Fruit fly (Drosophila melanogaster) whole organism, embryonic: ENCODE measurements around the gene CG12728.

Experiments used
- Adf1 ChIP-seq: fragments of 200-800 bp; sonication (Bioruptor generic); IDR thresholded peaks from 2 replicates; pipeline ENCODE4 v1.3.6; 2022; ENCODE audit warnings: missing biosample characterization, missing genetic modification characterization
- Antp ChIP-seq: fragments of 200-800 bp; sonication (Bioruptor generic); optimal IDR thresholded peaks from 3 replicates; lab custom pipeline; 2016; ENCODE audit warnings: missing biosample characterization, missing genetic modification characterization
- Bdp1 ChIP-seq: fragments of 200-800 bp; sonication (Bioruptor generic); optimal IDR thresholded peaks from 3 replicates; lab custom pipeline; 2016; ENCODE audit warnings: missing biosample characterization, missing genetic modification characterization
- CG11085 ChIP-seq: fragments of 200-800 bp; sonication (Bioruptor generic); IDR thresholded peaks from 2 replicates; pipeline ENCODE4 v1.3.6; 2022; ENCODE audit warnings: missing biosample characterization, missing genetic modification characterization
- CG11398 ChIP-seq: fragments of 200-800 bp; sonication (Bioruptor generic); optimal IDR thresholded peaks from 2 replicates; lab custom pipeline; 2016; ENCODE audit warnings: missing biosample characterization, missing genetic modification characterization
- CG1233 ChIP-seq: fragments of 200-800 bp; sonication (Bioruptor generic); optimal IDR thresholded peaks from 4 replicates; lab custom pipeline; 2018; ENCODE audit warnings: missing biosample characterization, mild to moderate bottlenecking, missing genetic modification characterization
- CG12769 ChIP-seq: fragments of 200-800 bp; sonication (Bioruptor generic); optimal IDR thresholded peaks from 2 replicates; lab custom pipeline; 2019; ENCODE audit warnings: missing biosample characterization, mild to moderate bottlenecking, missing genetic modification characterization, moderate library complexity
- CG13123 ChIP-seq: fragments of 200-800 bp; sonication (Bioruptor generic); optimal IDR thresholded peaks from 2 replicates; lab custom pipeline; 2016; ENCODE audit warnings: missing biosample characterization, missing genetic modification characterization
- CG13287 ChIP-seq: fragments of 200-800 bp; sonication (Bioruptor generic); IDR thresholded peaks from 2 replicates; pipeline ENCODE4 v1.3.6; 2022; ENCODE audit warnings: missing biosample characterization, missing genetic modification characterization; ENCODE audit not compliant: partially characterized antibody
- CG13894 ChIP-seq: fragments of 200-800 bp; sonication (Bioruptor generic); optimal IDR thresholded peaks from 3 replicates; lab custom pipeline; 2018; ENCODE audit warnings: missing biosample characterization, mild to moderate bottlenecking, missing genetic modification characterization, moderate library complexity
- CG17802 ChIP-seq: fragments of 200-800 bp; sonication (Bioruptor generic); optimal IDR thresholded peaks from 2 replicates; lab custom pipeline; 2018; ENCODE audit warnings: missing biosample characterization, mild to moderate bottlenecking, missing genetic modification characterization, moderate library complexity
- CG17912 ChIP-seq: fragments of 200-800 bp; sonication (Bioruptor generic); optimal IDR thresholded peaks from 2 replicates; lab custom pipeline; 2018; ENCODE audit warnings: missing biosample characterization, mild to moderate bottlenecking, missing genetic modification characterization
- CG2129 ChIP-seq: fragments of 200-800 bp; sonication (Bioruptor generic); IDR thresholded peaks from 2 replicates; pipeline ENCODE4 v1.3.6; 2022; ENCODE audit warnings: missing biosample characterization, missing genetic modification characterization; ENCODE audit not compliant: partially characterized antibody
- CG30403 ChIP-seq: fragments of 200-800 bp; sonication (Bioruptor generic); optimal IDR thresholded peaks from 3 replicates; lab custom pipeline; 2016; ENCODE audit warnings: missing biosample characterization, missing genetic modification characterization
- CG32772 ChIP-seq: fragments of 200-800 bp; sonication (Bioruptor generic); IDR thresholded peaks from 2 replicates; pipeline ENCODE4 v1.3.6; 2022; ENCODE audit warnings: missing biosample characterization, missing genetic modification characterization
- CG3847 ChIP-seq: fragments of 200-800 bp; sonication (Bioruptor generic); IDR thresholded peaks from 2 replicates; pipeline ENCODE4 v1.3.6; 2022; ENCODE audit warnings: missing biosample characterization, missing genetic modification characterization
- CG3995 ChIP-seq: fragments of 200-800 bp; sonication (Bioruptor generic); optimal IDR thresholded peaks from 3 replicates; lab custom pipeline; 2016; ENCODE audit warnings: missing biosample characterization, missing genetic modification characterization
- CG7745 ChIP-seq: fragments of 200-800 bp; sonication (Bioruptor generic); optimal IDR thresholded peaks from 2 replicates; lab custom pipeline; 2018; ENCODE audit warnings: missing biosample characterization, mild to moderate bottlenecking, missing genetic modification characterization, moderate library complexity
- CG9437 ChIP-seq: fragments of 200-800 bp; sonication (Bioruptor generic); optimal IDR thresholded peaks from 2 replicates; lab custom pipeline; 2018; ENCODE audit warnings: missing biosample characterization, mild to moderate bottlenecking, missing genetic modification characterization
- D19B ChIP-seq: fragments of 200-800 bp; sonication (Bioruptor generic); optimal IDR thresholded peaks from 2 replicates; lab custom pipeline; 2017; ENCODE audit warnings: missing biosample characterization, mild to moderate bottlenecking, missing genetic modification characterization
- Deaf1 ChIP-seq: fragments of 200-800 bp; optimal IDR thresholded peaks from 3 replicates; lab custom pipeline; 2019; ENCODE audit warnings: missing biosample characterization, mild to moderate bottlenecking, missing genetic modification characterization, moderate library complexity
- Hmx ChIP-seq: fragments of 200-800 bp; sonication (Bioruptor generic); optimal IDR thresholded peaks from 2 replicates; lab custom pipeline; 2016; ENCODE audit warnings: missing biosample characterization, missing genetic modification characterization
- Hr3 ChIP-seq: fragments of 200-800 bp; sonication (Bioruptor generic); optimal IDR thresholded peaks from 3 replicates; lab custom pipeline; 2016; ENCODE audit warnings: missing biosample characterization, missing genetic modification characterization
- Hr51 ChIP-seq, 2 experiments: fragments of 200-800 bp; sonication (Bioruptor generic); optimal IDR thresholded peaks; 2 replicates in 1 of 2; 3 replicates in 1 of 2; lab custom pipeline; 2016 to 2018; ENCODE audit warnings: missing biosample characterization in 2 of 2, missing genetic modification characterization in 2 of 2, mild to moderate bottlenecking in 1 of 2, moderate library complexity in 1 of 2
- Mrtf ChIP-seq: fragments of 200-800 bp; sonication (Bioruptor generic); IDR thresholded peaks from 3 replicates; pipeline ENCODE4 v1.3.6; 2022; ENCODE audit warnings: missing biosample characterization, missing genetic modification characterization
- NC2α ChIP-seq: fragments of 200-800 bp; sonication (Bioruptor generic); optimal IDR thresholded peaks from 2 replicates; lab custom pipeline; 2016; ENCODE audit warnings: missing biosample characterization, missing genetic modification characterization
- Pdp1 ChIP-seq, 2 experiments: fragments of 200-800 bp; sonication (Bioruptor generic); optimal IDR thresholded peaks; 3 replicates each; lab custom pipeline; 2016; ENCODE audit warnings: missing biosample characterization in 2 of 2, missing genetic modification characterization in 2 of 2, mild to moderate bottlenecking in 1 of 2, moderate library complexity in 1 of 2
- Ravus ChIP-seq: fragments of 200-800 bp; sonication (Bioruptor generic); IDR thresholded peaks from 2 replicates; pipeline ENCODE4 v1.3.6; 2022; ENCODE audit warnings: missing biosample characterization, missing genetic modification characterization
- Rx ChIP-seq: fragments of 200-800 bp; sonication (Bioruptor generic); IDR thresholded peaks from 2 replicates; pipeline ENCODE4 v1.3.6; 2022; ENCODE audit warnings: missing biosample characterization, missing genetic modification characterization
- Side ChIP-seq: fragments of 200-800 bp; sonication (Bioruptor generic); optimal IDR thresholded peaks from 2 replicates; lab custom pipeline; 2016; ENCODE audit warnings: missing biosample characterization, missing genetic modification characterization
- Sox102F ChIP-seq: fragments of 200-800 bp; sonication (Bioruptor generic); optimal IDR thresholded peaks from 2 replicates; lab custom pipeline; 2018; ENCODE audit warnings: missing biosample characterization, mild to moderate bottlenecking, missing genetic modification characterization, moderate library complexity
- ap ChIP-seq: fragments of 200-800 bp; sonication (Bioruptor generic); IDR thresholded peaks from 2 replicates; pipeline ENCODE4 v1.3.6; 2022; ENCODE audit warnings: missing biosample characterization, missing genetic modification characterization
- chinmo ChIP-seq: fragments of 200-800 bp; sonication (Bioruptor generic); IDR thresholded peaks from 4 replicates; pipeline ENCODE4 v1.3.6; 2022; ENCODE audit warnings: missing biosample characterization, missing genetic modification characterization; ENCODE audit not compliant: partially characterized antibody
- emc ChIP-seq: fragments of 200-800 bp; sonication (Bioruptor generic); optimal IDR thresholded peaks from 2 replicates; lab custom pipeline; 2016; ENCODE audit warnings: missing biosample characterization, missing genetic modification characterization
- ems ChIP-seq: fragments of 200-800 bp; sonication (Bioruptor generic); optimal IDR thresholded peaks from 3 replicates; lab custom pipeline; 2016; ENCODE audit warnings: missing biosample characterization, missing genetic modification characterization
- fd64A ChIP-seq: fragments of 200-800 bp; sonication (Bioruptor generic); optimal IDR thresholded peaks from 3 replicates; lab custom pipeline; 2018; ENCODE audit warnings: missing biosample characterization, mild to moderate bottlenecking, missing genetic modification characterization
- ham ChIP-seq: fragments of 200-800 bp; sonication (Bioruptor generic); IDR thresholded peaks from 2 replicates; pipeline ENCODE4 v1.3.6; 2022; ENCODE audit warnings: missing biosample characterization, missing genetic modification characterization
- hkb ChIP-seq, 2 experiments: fragments of 200-800 bp in 1 of 2; fragments of >200 bp in 1 of 2; sonication (Bioruptor generic) in 1 of 2; IDR thresholded peaks in 1 of 2; optimal IDR thresholded peaks in 1 of 2; 2 replicates each; pipeline versions ENCODE4 v1.3.6 to Lab custom; 2017 to 2022; ENCODE audit warnings: missing biosample characterization in 1 of 2, missing genetic modification characterization in 1 of 2
- insv ChIP-seq, 2 experiments: fragments of 200-800 bp; sonication (Bioruptor generic); optimal IDR thresholded peaks; 3 replicates each; lab custom pipeline; 2016 to 2018; ENCODE audit warnings: missing biosample characterization in 2 of 2, missing genetic modification characterization in 2 of 2
- jing ChIP-seq: fragments of 200-800 bp; sonication (Bioruptor generic); optimal IDR thresholded peaks from 2 replicates; lab custom pipeline; 2018; ENCODE audit warnings: missing biosample characterization, mild to moderate bottlenecking, missing genetic modification characterization
- mld ChIP-seq: fragments of 200-800 bp; sonication (Bioruptor generic); IDR thresholded peaks from 3 replicates; pipeline ENCODE4 v1.3.6; 2022; ENCODE audit warnings: missing biosample characterization, missing genetic modification characterization; ENCODE audit not compliant: partially characterized antibody
- pnt ChIP-seq: fragments of 200-800 bp; sonication (Bioruptor generic); optimal IDR thresholded peaks from 3 replicates; lab custom pipeline; 2016; ENCODE audit warnings: missing biosample characterization, missing genetic modification characterization
- ranshi ChIP-seq: fragments of 200-800 bp; sonication (Bioruptor generic); IDR thresholded peaks from 2 replicates; pipeline ENCODE4 v1.3.6; 2022; ENCODE audit warnings: missing biosample characterization, missing genetic modification characterization
- rib ChIP-seq: fragments of 200-800 bp; sonication (Bioruptor generic); IDR thresholded peaks from 2 replicates; pipeline ENCODE4 v1.3.6; 2022; ENCODE audit warnings: missing biosample characterization, missing genetic modification characterization
- sc ChIP-seq, 3 experiments: fragments of >200 bp in 2 of 3; fragments of 200-800 bp in 1 of 3; sonication (Bioruptor generic) in 1 of 3; optimal IDR thresholded peaks; 2 replicates in 2 of 3; 3 replicates in 1 of 3; lab custom pipeline; 2017; ENCODE audit warnings: mild to moderate bottlenecking in 1 of 3, missing biosample characterization in 1 of 3, missing genetic modification characterization in 1 of 3, missing genetic modification reagents in 1 of 3
- sug ChIP-seq: fragments of 200-800 bp; optimal IDR thresholded peaks from 2 replicates; lab custom pipeline; 2019; ENCODE audit warnings: missing biosample characterization, mild to moderate bottlenecking, missing genetic modification characterization, moderate library complexity
- zen ChIP-seq: fragments of 200-800 bp; sonication (Bioruptor generic); optimal IDR thresholded peaks from 3 replicates; lab custom pipeline; 2018; ENCODE audit warnings: missing biosample characterization, mild to moderate bottlenecking, missing genetic modification characterization, moderate library complexity
- zf30C ChIP-seq: fragments of 200-800 bp; sonication (Bioruptor generic); optimal IDR thresholded peaks from 3 replicates; lab custom pipeline; 2018; ENCODE audit warnings: missing biosample characterization, mild to moderate bottlenecking, missing genetic modification characterization

The CG12728 gene

dm6 chrX:5895821-5896550 lies 46.4 kb upstream of the CG12728 start (continued):
- peak; percentile 92 for TF ChIP-seq CG12769 (tag; lab: Kevin White, UChicago)
- peak; percentile 76 for TF ChIP-seq Ravus
- peak; percentile 84 for TF ChIP-seq fd64A (GFP tag; lab: Kevin White, UChicago)
- peak; percentile 94 for TF ChIP-seq ap (GFP tag; lab: Robert Waterston, UW)
- TF ChIP-seq CG17912 (GFP tag; lab: Kevin White, UChicago) = no peak
- TF ChIP-seq Pdp1 (GFP tag; optimal IDR thresholded peaks at IDR 0.05; lab: Kevin White, UChicago) = peak; percentile 83 to 89
- TF ChIP-seq rib = peak; percentile 45; the same call in 1 of the 2 replicates
- peak; percentile 39 for TF ChIP-seq sug
- peak; percentile 87 for TF ChIP-seq Hr3
- peak; percentile 23 for TF ChIP-seq CG3995 (GFP tag; lab: Kevin White, UChicago)
- TF ChIP-seq CG32772 (GFP tag; lab: Robert Waterston, UW) = peak; percentile 93
- peak; percentile 88 for TF ChIP-seq jing (GFP tag; lab: Kevin White, UChicago)
- TF ChIP-seq ranshi (GFP tag; lab: Robert Waterston, UW) = peak; percentile 90
- peak; percentile 72 for TF ChIP-seq zen (tag; lab: Kevin White, UChicago)
- TF ChIP-seq CG13287 (GFP tag; lab: Robert Waterston, UW) = no peak
- TF ChIP-seq pnt = peak; percentile 87
- peak; percentile 66 for TF ChIP-seq CG9437 (GFP tag; lab: Kevin White, UChicago)
- peak; percentile 90 for TF ChIP-seq Side (GFP tag; lab: Kevin White, UChicago)
- TF ChIP-seq Sox102F = peak; percentile 94
- TF ChIP-seq chinmo (GFP tag; lab: Robert Waterston, UW) = no peak
- TF ChIP-seq insv (GFP tag; optimal IDR thresholded peaks at IDR 0.05; lab: Kevin White, UChicago) = no peak
- 0 out of 2 replicates have a peak, but pooled peaks have one; percentile 11 for TF ChIP-seq Adf1 (GFP tag; lab: Robert Waterston, UW)
- TF ChIP-seq zf30C = no peak
- TF ChIP-seq CG17802 (tag; lab: Kevin White, UChicago) = peak; percentile 69
- no peak for TF ChIP-seq CG7745 (tag; lab: Kevin White, UChicago)
- TF ChIP-seq emc (GFP tag; lab: Kevin White, UChicago) = peak; percentile 50
- peak; percentile 48 for TF ChIP-seq D19B (GFP tag; lab: Kevin White, UChicago)
- peak; percentile 78 for TF ChIP-seq NC2α (GFP tag; lab: Kevin White, UChicago)
- peak; percentile 87 for TF ChIP-seq CG11398 (GFP tag; lab: Kevin White, UChicago)
- TF ChIP-seq CG11085 (GFP tag; lab: Robert Waterston, UW) = peak; percentile 76; the same call in 1 of the 2 replicates
- TF ChIP-seq Hmx (GFP tag; lab: Kevin White, UChicago) = no peak
- TF ChIP-seq mld (GFP tag; lab: Robert Waterston, UW) = no peak
- peak; percentile 83 for TF ChIP-seq CG1233 (GFP tag; lab: Kevin White, UChicago)
- peak; percentile 89 for TF ChIP-seq CG30403
- TF ChIP-seq hkb (optimal IDR thresholded peaks at IDR 0.05; lab: Kevin White, UChicago) = no peak
- peak; percentile 94 for TF ChIP-seq hkb (GFP tag; IDR thresholded peaks at IDR 0.05; lab: Robert Waterston, UW)
- peak; percentile 88 for TF ChIP-seq ems (GFP tag; lab: Kevin White, UChicago)
- 0 out of 2 replicates have a peak, but pooled peaks have one; percentile 37 for TF ChIP-seq ham (GFP tag; lab: Robert Waterston, UW)
- peak; percentile 67 to 88 for TF ChIP-seq Hr51 (GFP tag; optimal IDR thresholded peaks at IDR 0.05; lab: Kevin White, UChicago)
- peak; percentile 83 for TF ChIP-seq CG13123 (GFP tag; lab: Kevin White, UChicago)
- peak; percentile 76 for TF ChIP-seq CG3847 (GFP tag; lab: Robert Waterston, UW)
- no peak for TF ChIP-seq CG13894 (tag; lab: Kevin White, UChicago)
- no peak for TF ChIP-seq sc (optimal IDR thresholded peaks at IDR 0.05; lab: Kevin White, UChicago)
- peak; percentile 84 for TF ChIP-seq sc (GFP tag; optimal IDR thresholded peaks at IDR 0.05; lab: Kevin White, UChicago)
- peak; percentile 91 for TF ChIP-seq Mrtf (GFP tag; lab: Robert Waterston, UW)
- no peak for TF ChIP-seq CG2129 (GFP tag; lab: Robert Waterston, UW)
- TF ChIP-seq Deaf1 (tag; lab: Kevin White, UChicago) = peak; percentile 50
- TF ChIP-seq Antp = peak; percentile 91
- TF ChIP-seq Rx = peak; percentile 92
- peak; percentile 67 for TF ChIP-seq Bdp1
